Fruit fly (Drosophila melanogaster): Measurements from ENCODE around the gene CG17328.

Gene CG17328

dm6 chr2L:16315027-16315426, 15.3 kb downstream of the CG17328 start (continued):
- TF ChIP-seq crp (GFP tag; optimal IDR thresholded peaks at IDR 0.05), result no peak
- TF ChIP-seq CG15514 (GFP tag; optimal IDR thresholded peaks at IDR 0.05), result no peak
- TF ChIP-seq so (GFP tag; IDR thresholded peaks at IDR 0.05), result no peak
- TF ChIP-seq H15 (GFP tag; IDR thresholded peaks at IDR 0.05), result no peak
- TF ChIP-seq CG6254 (GFP tag; optimal IDR thresholded peaks at IDR 0.05), result no peak
- TF ChIP-seq ato (GFP tag; IDR thresholded peaks at IDR 0.05; ENCODE audit: partially characterized antibody), result no peak
- no peak for TF ChIP-seq CG6272 (GFP tag; IDR thresholded peaks at IDR 0.05)
- no peak for TF ChIP-seq CG18262 (tag; optimal IDR thresholded peaks at IDR 0.05)
- no peak for TF ChIP-seq CG7357 (GFP tag; IDR thresholded peaks at IDR 0.05)
- TF ChIP-seq CG17359 (tag; optimal IDR thresholded peaks at IDR 0.05), result peak; percentile 9
- TF ChIP-seq CG9932 (GFP tag; IDR thresholded peaks at IDR 0.05), result no peak
- TF ChIP-seq CG15011 (GFP tag; optimal IDR thresholded peaks at IDR 0.05), result no peak
- TF ChIP-seq Dip3 (GFP tag; optimal IDR thresholded peaks at IDR 0.05), result no peak
- TF ChIP-seq Optix (GFP tag; IDR thresholded peaks at IDR 0.05), result no peak
- TF ChIP-seq C15 (GFP tag; IDR thresholded peaks at IDR 0.05), result no peak
- TF ChIP-seq eyg (GFP tag; optimal IDR thresholded peaks at IDR 0.05), result no peak
- TF ChIP-seq CG12155 (GFP tag; optimal IDR thresholded peaks at IDR 0.05), result no peak
- TF ChIP-seq MTF-1 (GFP tag; optimal IDR thresholded peaks at IDR 0.05; ENCODE audit: borderline replicate concordance), result no peak
- TF ChIP-seq aop (GFP tag; IDR thresholded peaks at IDR 0.05), result no peak
- TF ChIP-seq CG12104 (GFP tag; optimal IDR thresholded peaks at IDR 0.05), result no peak
- no peak for TF ChIP-seq nmo (GFP tag; optimal IDR thresholded peaks at IDR 0.05)
- TF ChIP-seq Med (GFP tag), result peak; percentile 75
- TF ChIP-seq phol (tag; optimal IDR thresholded peaks at IDR 0.05), result no peak
- no peak for TF ChIP-seq CG32767 (GFP tag; IDR thresholded peaks at IDR 0.05)
- no peak for TF ChIP-seq CG6765 (GFP tag; optimal IDR thresholded peaks at IDR 0.05)
- TF ChIP-seq chif (GFP tag; optimal IDR thresholded peaks at IDR 0.05), result no peak
- no peak for TF ChIP-seq Dfd (GFP tag; optimal IDR thresholded peaks at IDR 0.05)
- no peak for TF ChIP-seq CG10321 (GFP tag; IDR thresholded peaks at IDR 0.05)
- TF ChIP-seq Xbp1 (GFP tag; optimal IDR thresholded peaks at IDR 0.05), result no peak
- TF ChIP-seq caup (GFP tag; optimal IDR thresholded peaks at IDR 0.05; ENCODE audit: severe bottlenecking), result peak; percentile 67
- peak; percentile 28 for TF ChIP-seq CG7987 (GFP tag; optimal IDR thresholded peaks at IDR 0.05)
- TF ChIP-seq cwo (GFP tag; optimal IDR thresholded peaks at IDR 0.05), result peak; percentile 27
- no peak for TF ChIP-seq ara (GFP tag; IDR thresholded peaks at IDR 0.05)
- TF ChIP-seq Adf1 (GFP tag; IDR thresholded peaks at IDR 0.05), result peak; percentile 12; the same call in 1 of the 2 replicates
- TF ChIP-seq grn (GFP tag; optimal IDR thresholded peaks at IDR 0.05), result peak; percentile 9
- TF ChIP-seq CG4820 (GFP tag; optimal IDR thresholded peaks at IDR 0.05), result no peak
- no peak for TF ChIP-seq CG6689 (GFP tag; IDR thresholded peaks at IDR 0.05)
- TF ChIP-seq lab (GFP tag; optimal IDR thresholded peaks at IDR 0.05), result peak; percentile 61
- no peak for TF ChIP-seq CG17829 (tag; optimal IDR thresholded peaks at IDR 0.05)
- TF ChIP-seq yki (optimal IDR thresholded peaks at IDR 0.05), result no peak
- peak; percentile 20 for TF ChIP-seq Fer3 (tag; optimal IDR thresholded peaks at IDR 0.05)
- TF ChIP-seq CG34224 (GFP tag; IDR thresholded peaks at IDR 0.05; ENCODE audit: partially characterized antibody), result peak; percentile 41; the same call in 2 of the 3 replicates
- TF ChIP-seq oc (tag; optimal IDR thresholded peaks at IDR 0.05), result peak; percentile 16
- TF ChIP-seq pros (GFP tag; optimal IDR thresholded peaks at IDR 0.05), result peak; percentile 88
- peak; percentile 49 for TF ChIP-seq sens (GFP tag)
- no peak for TF ChIP-seq E2f1 (GFP tag; IDR thresholded peaks at IDR 0.05)
- TF ChIP-seq chm (GFP tag; IDR thresholded peaks at IDR 0.05), result peak; percentile 62; the same call in 1 of the 2 replicates
- no peak for TF ChIP-seq Trl (optimal IDR thresholded peaks at IDR 0.05)
- no peak for TF ChIP-seq Trl (GFP tag; optimal IDR thresholded peaks at IDR 0.05)
- no peak for TF ChIP-seq CG10959 (GFP tag; IDR thresholded peaks at IDR 0.05)
- no peak for TF ChIP-seq ac (GFP tag; optimal IDR thresholded peaks at IDR 0.05)
- TF ChIP-seq maf-S (GFP tag; optimal IDR thresholded peaks at IDR 0.05), result no peak

Data from whole organism, embryonic.